Worm (Caenorhabditis elegans): ENCODE measurements around the gene Y26G10.6.

- TF ChIP-seq fkh-10 (GFP tag; optimal IDR thresholded peaks at IDR 0.05) (no peak), dpl-1 (GFP tag; optimal IDR thresholded peaks at IDR 0.05) (no peak), nhr-19 (GFP tag; conservative IDR thresholded peaks at IDR 0.05) (no peak), mdl-1 (tag; optimal IDR thresholded peaks at IDR 0.05) (no peak), sup-37 (GFP tag; optimal IDR thresholded peaks at IDR 0.05) (no peak), lin-14 (GFP tag; optimal IDR thresholded peaks at IDR 0.05) (no peak), fos-1 (tag; optimal IDR thresholded peaks at IDR 0.05) (no peak), zag-1 (tag; optimal IDR thresholded peaks at IDR 0.05) (no peak), nhr-28 (tag; optimal IDR thresholded peaks at IDR 0.05) (no peak), lin-13 (GFP tag; optimal IDR thresholded peaks at IDR 0.05) (no peak), nhr-77 (tag; optimal IDR thresholded peaks at IDR 0.05) (no peak), nhr-11 (tag; optimal IDR thresholded peaks at IDR 0.05) (no peak)
Observed at ce11 chrV:17665906-17666305, 33.9 kb upstream of the Y26G10.6 start, which contains the start of gene F59A1.11.
